Worm (Caenorhabditis elegans) whole organism, young adult: ENCODE data around the gene K01A2.5.
A peak's percentile ranks its signal among the peaks of the same experiment; 100 is the strongest.
"Not testable (repeated sequence)": the region's sequence is repeated elsewhere in the genome, so short reads cannot be mapped to it uniquely, and the experiment has no call there.

Experiments
- B0035.1 ChIP-seq: sonication (generic microtip); optimal IDR thresholded peaks from 2 replicates; lab custom pipeline; 2016; ENCODE audit warnings: missing genetic modification characterization, mild to moderate bottlenecking, missing compliant biosample characterization, missing genotype, missing genetic modification reagents
- B0261.1 ChIP-seq: sonication (generic microtip); optimal IDR thresholded peaks from 2 replicates; lab custom pipeline; 2016; ENCODE audit warnings: mild to moderate bottlenecking, missing genetic modification characterization, moderate library complexity, missing compliant biosample characterization
- F55B11.4 ChIP-seq: sonication (generic microtip); optimal IDR thresholded peaks from 2 replicates; lab custom pipeline; 2016; ENCODE audit warnings: missing compliant biosample characterization, missing genetic modification characterization, borderline replicate concordance; ENCODE audit not compliant: insufficient read depth
- Y53F4B.3 ChIP-seq: fragments of 200-800 bp; sonication (Bioruptor generic); IDR thresholded peaks from 2 replicates; pipeline ENCODE4 v1.3.6; 2022; ENCODE audit warnings: missing genetic modification reagents, missing genetic modification characterization, missing compliant biosample characterization
- Y53G8AR.9 ChIP-seq: fragments of 200-800 bp; sonication (Bioruptor generic); conservative IDR thresholded peaks from 2 replicates; pipeline ENCODE4 v1.3.6; 2022; ENCODE audit warnings: missing genetic modification reagents, missing genetic modification characterization, missing compliant biosample characterization
- Y79H2A.3 ChIP-seq: fragments of 200-800 bp; sonication (Bioruptor generic); conservative IDR thresholded peaks from 2 replicates; pipeline ENCODE4 v1.3.6; 2022; ENCODE audit warnings: missing genetic modification reagents, missing genetic modification characterization, missing compliant biosample characterization
- atf-7 ChIP-seq: sonication (generic microtip); optimal IDR thresholded peaks from 2 replicates; lab custom pipeline; 2017; ENCODE audit warnings: mild to moderate bottlenecking, missing genetic modification characterization, missing compliant biosample characterization
- athp-1 ChIP-seq: sonication (generic microtip); optimal IDR thresholded peaks from 2 replicates; lab custom pipeline; 2017; ENCODE audit warnings: mild to moderate bottlenecking, missing genetic modification characterization, missing compliant biosample characterization
- attf-5 ChIP-seq: fragments of 200-800 bp; sonication (Bioruptor generic); optimal IDR thresholded peaks from 2 replicates; lab custom pipeline; 2018; ENCODE audit warnings: mild to moderate bottlenecking, missing genetic modification characterization, missing compliant biosample characterization
- attf-6 ChIP-seq: fragments of 200-800 bp; sonication (Bioruptor generic); IDR thresholded peaks from 2 replicates; pipeline ENCODE4 v1.3.6; 2022; ENCODE audit warnings: missing genetic modification reagents, missing genetic modification characterization, missing compliant biosample characterization
- ceh-100 ChIP-seq: fragments of 200-800 bp; sonication (Bioruptor generic); IDR thresholded peaks from 2 replicates; pipeline ENCODE4 v1.3.6; 2022; ENCODE audit warnings: missing genetic modification reagents, missing genetic modification characterization, missing compliant biosample characterization
- ceh-40 ChIP-seq: fragments of 200-800 bp; sonication (Bioruptor generic); IDR thresholded peaks from 2 replicates; pipeline ENCODE4 v1.3.6; 2022; ENCODE audit warnings: missing genetic modification characterization, missing compliant biosample characterization
- ceh-58 ChIP-seq: fragments of 200-800 bp; sonication (Bioruptor generic); IDR thresholded peaks from 2 replicates; pipeline ENCODE4 v1.3.6; 2022; ENCODE audit warnings: missing genetic modification characterization, missing compliant biosample characterization
- ceh-91 ChIP-seq: fragments of 200-800 bp; sonication (Bioruptor generic); IDR thresholded peaks from 2 replicates; pipeline ENCODE4 v1.3.6; 2022; ENCODE audit warnings: missing genetic modification reagents, missing genetic modification characterization, missing compliant biosample characterization
- dpff-1 ChIP-seq: sonication (generic microtip); optimal IDR thresholded peaks from 2 replicates; lab custom pipeline; 2017; ENCODE audit warnings: mild to moderate bottlenecking, missing genetic modification characterization, missing compliant biosample characterization
- him-1 ChIP-seq: sonication (generic microtip); optimal IDR thresholded peaks from 2 replicates; lab custom pipeline; 2016; ENCODE audit warnings: missing genotype, missing genetic modification reagents, missing genetic modification characterization, missing compliant biosample characterization
- hlh-12 ChIP-seq: sonication (generic microtip); optimal IDR thresholded peaks from 2 replicates; lab custom pipeline; 2016; ENCODE audit warnings: missing genetic modification characterization, missing compliant biosample characterization
- hsf-1 ChIP-seq: fragments of 200-800 bp; sonication (Bioruptor generic); IDR thresholded peaks from 2 replicates; pipeline ENCODE4 v1.3.6; 2022; ENCODE audit warnings: missing genetic modification reagents, missing genetic modification characterization, missing compliant biosample characterization
- let-607 ChIP-seq, 2 experiments: fragments of 200-800 bp in 1 of 2; sonication (Bioruptor generic) in 1 of 2; sonication (generic microtip) in 1 of 2; optimal IDR thresholded peaks; 2 replicates each; lab custom pipeline; 2016 to 2018; ENCODE audit warnings: mild to moderate bottlenecking in 2 of 2, missing compliant biosample characterization in 2 of 2, missing genetic modification characterization in 2 of 2, moderate library complexity in 2 of 2, missing genotype in 1 of 2
- lin-35 ChIP-seq, 3 experiments: fragments of 150-350 bp in 2 of 3; sonication (generic microtip) in 1 of 3; optimal IDR thresholded peaks; 2 replicates each; lab custom pipeline; 2014 to 2018; ENCODE audit warnings: missing biosample characterization in 3 of 3, missing genetic modification characterization in 3 of 3, missing genetic modification reagents in 3 of 3
- lin-40 ChIP-seq: sonication (generic microtip); optimal IDR thresholded peaks from 2 replicates; lab custom pipeline; 2016; ENCODE audit warnings: missing genetic modification characterization, mild to moderate bottlenecking, missing compliant biosample characterization, missing genotype, missing genetic modification reagents
- lsy-27 ChIP-seq: sonication (generic microtip); optimal IDR thresholded peaks from 2 replicates; lab custom pipeline; 2017; ENCODE audit warnings: missing genetic modification characterization, mild to moderate bottlenecking, missing compliant biosample characterization, antibody characterized with exemption, missing genotype, borderline replicate concordance; ENCODE audit not compliant: insufficient read depth
- madf-6 ChIP-seq: fragments of 200-800 bp; sonication (Bioruptor generic); IDR thresholded peaks from 2 replicates; pipeline ENCODE4 v1.3.6; 2022; ENCODE audit warnings: missing genetic modification reagents, missing genetic modification characterization, missing compliant biosample characterization
- mel-28 ChIP-seq: sonication (generic microtip); optimal IDR thresholded peaks from 2 replicates; lab custom pipeline; 2016; ENCODE audit warnings: borderline replicate concordance, mild to moderate bottlenecking, missing genetic modification characterization, missing compliant biosample characterization
- mes-4 ChIP-seq: sonication (generic microtip); optimal IDR thresholded peaks from 2 replicates; lab custom pipeline; 2016; ENCODE audit warnings: missing genotype, missing genetic modification characterization, missing compliant biosample characterization
- nfyb-1 ChIP-seq: fragments of 200-800 bp; sonication (Bioruptor generic); IDR thresholded peaks from 2 replicates; pipeline ENCODE4 v1.3.6; 2022; ENCODE audit warnings: missing genetic modification reagents, missing genetic modification characterization, missing compliant biosample characterization
- repo-1 ChIP-seq: sonication (generic microtip); optimal IDR thresholded peaks from 2 replicates; lab custom pipeline; 2017; ENCODE audit warnings: mild to moderate bottlenecking, missing genetic modification characterization, missing compliant biosample characterization
- snpc-3.4 ChIP-seq: sonication (generic microtip); optimal IDR thresholded peaks from 2 replicates; lab custom pipeline; 2017; ENCODE audit warnings: missing genetic modification characterization, mild to moderate bottlenecking, missing compliant biosample characterization, antibody characterized with exemption, moderate library complexity, missing genotype, missing genetic modification reagents
- snpc-4 ChIP-seq, 5 experiments: fragments of 150-350 bp in 1 of 5; sonication (generic microtip) in 4 of 5; optimal IDR thresholded peaks; 2 replicates each; lab custom pipeline; 2014 to 2018; ENCODE audit warnings: missing genetic modification characterization in 5 of 5, missing biosample characterization in 3 of 5, antibody characterized with exemption in 2 of 5, mild to moderate bottlenecking in 2 of 5, missing compliant biosample characterization in 2 of 5, missing genotype in 2 of 5, moderate library complexity in 2 of 5, missing genetic modification reagents in 1 of 5
- tbp1 ChIP-seq: fragments of 200-800 bp; sonication (Bioruptor generic); optimal IDR thresholded peaks from 2 replicates; lab custom pipeline; 2018; ENCODE audit warnings: mild to moderate bottlenecking, missing genetic modification characterization, missing compliant biosample characterization
- tlf-1 ChIP-seq: fragments of 200-800 bp; sonication (Bioruptor generic); optimal IDR thresholded peaks from 2 replicates; lab custom pipeline; 2018; ENCODE audit warnings: mild to moderate bottlenecking, missing genetic modification characterization, missing compliant biosample characterization
- unc-62 ChIP-seq: fragments of 150-350 bp; optimal IDR thresholded peaks from 2 replicates; lab custom pipeline; 2014; ENCODE audit warnings: missing biosample characterization, missing genetic modification reagents, missing genetic modification characterization
- zfh-2 ChIP-seq: fragments of 200-800 bp; sonication (Bioruptor generic); conservative IDR thresholded peaks from 2 replicates; pipeline ENCODE4 v1.3.6; 2022; ENCODE audit warnings: missing genetic modification reagents, missing genetic modification characterization, missing compliant biosample characterization
- ztf-18 ChIP-seq: sonication (generic microtip); optimal IDR thresholded peaks from 2 replicates; lab custom pipeline; 2016; ENCODE audit warnings: missing genotype, mild to moderate bottlenecking, missing genetic modification characterization, missing compliant biosample characterization
- ztf-22 ChIP-seq: fragments of 200-800 bp; sonication (Bioruptor generic); optimal IDR thresholded peaks from 2 replicates; lab custom pipeline; 2018; ENCODE audit warnings: mild to moderate bottlenecking, missing genetic modification characterization, moderate library complexity, missing compliant biosample characterization
- ztf-28 ChIP-seq: fragments of 200-800 bp; sonication (Bioruptor generic); IDR thresholded peaks from 2 replicates; pipeline ENCODE4 v1.3.6; 2022; ENCODE audit warnings: missing genetic modification reagents, missing genetic modification characterization, missing compliant biosample characterization
- ztf-3 ChIP-seq: fragments of 200-800 bp; sonication (Bioruptor generic); optimal IDR thresholded peaks from 2 replicates; lab custom pipeline; 2018; ENCODE audit warnings: mild to moderate bottlenecking, missing genetic modification characterization, missing compliant biosample characterization

K01A2.5 gene

DNA sequence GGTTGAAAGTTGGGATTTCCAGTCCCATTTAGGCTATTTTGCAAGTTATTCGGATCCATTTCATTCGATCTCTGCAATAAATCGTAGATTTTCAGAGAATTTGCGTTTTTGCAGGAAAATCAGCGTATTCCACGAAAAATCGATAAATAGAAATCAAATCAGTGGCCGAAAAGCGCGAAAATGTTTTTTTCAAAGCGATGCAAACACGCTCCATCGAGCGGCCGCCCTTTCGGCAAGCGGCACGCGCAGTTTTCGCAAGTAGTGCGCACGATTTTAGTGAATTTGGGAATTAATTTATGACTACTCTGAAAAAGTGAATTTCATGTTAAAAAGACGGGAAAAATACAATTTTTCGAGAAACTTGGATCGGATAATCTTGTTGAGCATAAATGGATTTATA lies 45.9 kb upstream of the K01A2.5 start (continued):
- no peak for TF ChIP-seq unc-62 (GFP tag; lab: Kevin White, UChicago)
- 0 out of 2 replicates have a peak, but pooled peaks have one; percentile 71 for TF ChIP-seq Y79H2A.3
- TF ChIP-seq ztf-18 (tag; lab: Kevin White, UChicago), result peak; percentile 83
- peak; percentile 17 for TF ChIP-seq B0035.1 (tag; lab: Kevin White, UChicago)
- peak; percentile 80 for TF ChIP-seq madf-6 (GFP tag; lab: Robert Waterston, UW)
- TF ChIP-seq lsy-27 (tag; lab: Kevin White, UChicago), result peak; percentile 66
- TF ChIP-seq him-1 (tag; lab: Kevin White, UChicago), result peak; percentile 41
- TF ChIP-seq athp-1 (tag; lab: Kevin White, UChicago), result peak; percentile 96
- TF ChIP-seq ztf-22 (GFP tag; lab: Kevin White, UChicago), result peak; percentile 59
- TF ChIP-seq ceh-100, result peak; percentile 86
- TF ChIP-seq zfh-2 (GFP tag; lab: Robert Waterston, UW), result peak; percentile 70; the same call in 1 of the 2 replicates
- peak; percentile 69 for TF ChIP-seq tbp1 (GFP tag; lab: Kevin White, UChicago)
- peak; percentile 94 for TF ChIP-seq lin-40
- 0 out of 2 replicates have a peak, but pooled peaks have one; percentile 58 for TF ChIP-seq attf-6 (GFP tag; lab: Robert Waterston, UW)
- TF ChIP-seq let-607 (tag; optimal IDR thresholded peaks at IDR 0.05; lab: Kevin White, UChicago), result peak in 1 of 2 experiments; percentile 59
- no peak for TF ChIP-seq dpff-1 (tag; lab: Kevin White, UChicago)
- TF ChIP-seq lin-35 (GFP tag; optimal IDR thresholded peaks at IDR 0.05; lab: Kevin White, UChicago), result peak in 1 of 3 experiments; percentile 94
- no peak for TF ChIP-seq ztf-3 (GFP tag; lab: Kevin White, UChicago)
- no peak for TF ChIP-seq F55B11.4
- TF ChIP-seq ceh-91 (GFP tag; lab: Robert Waterston, UW), result peak; percentile 85
- no peak for TF ChIP-seq hlh-12
- peak; percentile 90 for TF ChIP-seq tlf-1 (GFP tag; lab: Kevin White, UChicago)
- TF ChIP-seq snpc-3.4 (tag; lab: Kevin White, UChicago), result peak; percentile 77
- TF ChIP-seq repo-1 (tag; lab: Kevin White, UChicago), result peak; percentile 66
- no peak for TF ChIP-seq ceh-58 (GFP tag; lab: Robert Waterston, UW)
- TF ChIP-seq hsf-1 (GFP tag; lab: Robert Waterston, UW), result no peak
- peak; percentile 89 for TF ChIP-seq ztf-28 (GFP tag; lab: Robert Waterston, UW)
- TF ChIP-seq mes-4, result no peak
- peak; percentile 69 for TF ChIP-seq atf-7 (tag; lab: Kevin White, UChicago)
- TF ChIP-seq B0261.1 (tag; lab: Kevin White, UChicago), result peak; percentile 13
- TF ChIP-seq nfyb-1 (GFP tag; lab: Robert Waterston, UW), result peak; percentile 90
- peak; percentile 70 for TF ChIP-seq mel-28 (tag; lab: Kevin White, UChicago)
- TF ChIP-seq ceh-40, result 0 out of 2 replicates have a peak, but pooled peaks have one; percentile 24
- TF ChIP-seq Y53G8AR.9, result peak; percentile 91
- TF ChIP-seq Y53F4B.3 (GFP tag; lab: Robert Waterston, UW), result peak; percentile 63; the same call in 1 of the 2 replicates
- peak; percentile 98 for TF ChIP-seq attf-5 (GFP tag; lab: Kevin White, UChicago)

ce11 chrII:255753-256152 lies 45.3 kb upstream of the K01A2.5 start:
- TF ChIP-seq snpc-4 (GFP tag; optimal IDR thresholded peaks at IDR 0.05; lab: Kevin White, UChicago), result not testable (repeated sequence)
- TF ChIP-seq snpc-4 (tag; optimal IDR thresholded peaks at IDR 0.05; lab: Kevin White, UChicago), result peak in 2 of 4 experiments; percentile 84 to 91
- TF ChIP-seq, all 124 proteins: peak for 1; not testable (repeated sequence) for 123
